Worm (Caenorhabditis elegans): ENCODE measurements around the gene D1079.1.

The D1079.1 gene

ce11 chrX:4444843-4445242, 41.9 kb downstream of the D1079.1 start (continued):
- TF ChIP-seq hsf-1 (GFP tag; IDR thresholded peaks at IDR 0.05) (no peak), tbx-9 (tag; optimal IDR thresholded peaks at IDR 0.05; ENCODE audit: borderline replicate concordance) (no peak), lag-1 (GFP tag; IDR thresholded peaks at IDR 0.05) (no peak), snpc-3.4 (tag; optimal IDR thresholded peaks at IDR 0.05) (peak; percentile 47), ztf-3 (GFP tag; optimal IDR thresholded peaks at IDR 0.05) (no peak), nhr-179 (tag; optimal IDR thresholded peaks at IDR 0.05) (no peak), F57C9.4 (tag; optimal IDR thresholded peaks at IDR 0.05) (no peak), egrh-3 (GFP tag; IDR thresholded peaks at IDR 0.05) (0 out of 2 replicates have a peak, but pooled peaks have one; percentile 17), attf-6 (GFP tag; IDR thresholded peaks at IDR 0.05) (0 out of 2 replicates have a peak, but pooled peaks have one; percentile 40), attf-5 (GFP tag; optimal IDR thresholded peaks at IDR 0.05) (peak; percentile 36), cebp-1 (GFP tag; IDR thresholded peaks at IDR 0.05) (0 out of 2 replicates have a peak, but pooled peaks have one; percentile 13), cebp-1 (tag; optimal IDR thresholded peaks at IDR 0.05) (peak; percentile 58), hlh-12 (tag; optimal IDR thresholded peaks at IDR 0.05) (peak; percentile 39), him-1 (tag; optimal IDR thresholded peaks at IDR 0.05) (peak; percentile 59), K11D2.4 (GFP tag; IDR thresholded peaks at IDR 0.05) (no peak), unc-62 (GFP tag; optimal IDR thresholded peaks at IDR 0.05) (no peak), F37B4.10 (GFP tag; IDR thresholded peaks at IDR 0.05) (no peak), somi-1 (GFP tag; optimal IDR thresholded peaks at IDR 0.05) (peak; percentile 29), hrde-1 (tag; optimal IDR thresholded peaks at IDR 0.05; ENCODE audit: borderline replicate concordance) (no peak), sea-2 (GFP tag; IDR thresholded peaks at IDR 0.05) (0 out of 2 replicates have a peak, but pooled peaks have one; percentile 12), C17E4.6 (GFP tag; IDR thresholded peaks at IDR 0.05) (no peak), mxl-1 (tag; optimal IDR thresholded peaks at IDR 0.05) (no peak), Y79H2A.3 (GFP tag; conservative IDR thresholded peaks at IDR 0.05) (no peak), F33H1.4 (GFP tag; IDR thresholded peaks at IDR 0.05) (no peak), ceh-100 (GFP tag; IDR thresholded peaks at IDR 0.05) (no peak), sptf-2 (GFP tag; optimal IDR thresholded peaks at IDR 0.05) (no peak), F55B11.4 (tag; optimal IDR thresholded peaks at IDR 0.05; ENCODE audit: borderline replicate concordance, insufficient read depth) (no peak), nhr-120 (GFP tag; IDR thresholded peaks at IDR 0.05) (no peak), akir-1 (GFP tag; optimal IDR thresholded peaks at IDR 0.05) (no peak), madf-10 (tag; optimal IDR thresholded peaks at IDR 0.05) (peak; percentile 60), repo-1 (tag; optimal IDR thresholded peaks at IDR 0.05) (no peak), dpff-1 (tag; optimal IDR thresholded peaks at IDR 0.05) (peak; percentile 2), mes-4 (tag; optimal IDR thresholded peaks at IDR 0.05) (peak; percentile 40), lin-35 (GFP tag; optimal IDR thresholded peaks at IDR 0.05) (peak in 1 of 3 experiments; percentile 20), bed-1 (GFP tag; IDR thresholded peaks at IDR 0.05) (no peak), F39B2.1 (GFP tag; IDR thresholded peaks at IDR 0.05) (no peak), hmg-20 (GFP tag; IDR thresholded peaks at IDR 0.05) (peak; percentile 61; the same call in 1 of the 2 replicates), K12H6.12 (tag; optimal IDR thresholded peaks at IDR 0.05) (no peak), B0261.1 (tag; optimal IDR thresholded peaks at IDR 0.05) (peak; percentile 90), F23B12.7 (tag; optimal IDR thresholded peaks at IDR 0.05; ENCODE audit: insufficient read depth) (peak; percentile 13), B0336.3 (GFP tag; IDR thresholded peaks at IDR 0.05) (no peak), chd-7 (tag; optimal IDR thresholded peaks at IDR 0.05) (peak; percentile 27), lsl-1 (GFP tag; optimal IDR thresholded peaks at IDR 0.05) (no peak), snpc-1.3 (tag; optimal IDR thresholded peaks at IDR 0.05; ENCODE audit: insufficient read depth) (peak; percentile 66), ztf-22 (GFP tag; optimal IDR thresholded peaks at IDR 0.05) (no peak), B0019.2 (GFP tag; conservative IDR thresholded peaks at IDR 0.05) (no peak), cebp-2 (GFP tag; IDR thresholded peaks at IDR 0.05) (no peak), snpc-1.1 (tag; optimal IDR thresholded peaks at IDR 0.05; ENCODE audit: insufficient read depth) (peak; percentile 62)

Data from whole organism, young adult.